Fruit fly (Drosophila melanogaster): ENCODE data around the gene LysX.

LysX gene

dm6 chr3L:1166945-1167913 is 27.9 kb downstream of the LysX start (continued):
- TF ChIP-seq CG16863 (GFP tag; optimal IDR thresholded peaks at IDR 0.05) (no peak), mirr (GFP tag; optimal IDR thresholded peaks at IDR 0.05) (no peak), D19A (tag; optimal IDR thresholded peaks at IDR 0.05) (no peak), E2f2 (GFP tag; IDR thresholded peaks at IDR 0.05) (no peak), dm (GFP tag; optimal IDR thresholded peaks at IDR 0.05) (no peak), fru (optimal IDR thresholded peaks at IDR 0.05) (no peak), btn (GFP tag; optimal IDR thresholded peaks at IDR 0.05) (no peak), CG12942 (GFP tag; optimal IDR thresholded peaks at IDR 0.05) (no peak), CG8388 (GFP tag; optimal IDR thresholded peaks at IDR 0.05) (peak; percentile 38), Mes4 (GFP tag; optimal IDR thresholded peaks at IDR 0.05) (no peak), Ssrp (tag; optimal IDR thresholded peaks at IDR 0.05) (no peak), HHEX (GFP tag; optimal IDR thresholded peaks at IDR 0.05) (no peak), CG17359 (tag; optimal IDR thresholded peaks at IDR 0.05) (peak; percentile 40), CG13287 (GFP tag; IDR thresholded peaks at IDR 0.05; ENCODE audit: partially characterized antibody) (no peak), CG4820 (GFP tag; optimal IDR thresholded peaks at IDR 0.05) (peak; percentile 37), Sry-β (GFP tag; optimal IDR thresholded peaks at IDR 0.05) (no peak), CG1233 (GFP tag; optimal IDR thresholded peaks at IDR 0.05) (no peak), CG11504 (tag; optimal IDR thresholded peaks at IDR 0.05) (peak; percentile 33), ase (GFP tag; IDR thresholded peaks at IDR 0.05) (no peak), sisA (GFP tag; IDR thresholded peaks at IDR 0.05) (peak; percentile 45; the same call in 1 of the 2 replicates), CG14441 (GFP tag; IDR thresholded peaks at IDR 0.05) (no peak), fd3F (GFP tag; optimal IDR thresholded peaks at IDR 0.05) (no peak), sim (GFP tag; IDR thresholded peaks at IDR 0.05) (no peak), CG6254 (GFP tag; optimal IDR thresholded peaks at IDR 0.05) (no peak), CG11247 (GFP tag; IDR thresholded peaks at IDR 0.05) (no peak), Nf-YC (tag; optimal IDR thresholded peaks at IDR 0.05) (no peak), mld (GFP tag; IDR thresholded peaks at IDR 0.05; ENCODE audit: partially characterized antibody) (no peak), trh (GFP tag; optimal IDR thresholded peaks at IDR 0.05) (no peak), phol (tag; optimal IDR thresholded peaks at IDR 0.05) (peak; percentile 48), ken (GFP tag; IDR thresholded peaks at IDR 0.05) (peak; percentile 58; the same call in 1 of the 3 replicates), CG2712 (tag; optimal IDR thresholded peaks at IDR 0.05) (peak; percentile 72), CG1529 (GFP tag; optimal IDR thresholded peaks at IDR 0.05) (no peak), H2.0 (GFP tag; IDR thresholded peaks at IDR 0.05) (no peak), CG7987 (GFP tag; optimal IDR thresholded peaks at IDR 0.05) (no peak), Sry-δ (GFP tag; optimal IDR thresholded peaks at IDR 0.05) (no peak), pros (GFP tag; optimal IDR thresholded peaks at IDR 0.05) (peak; percentile 84), CG17186 (GFP tag; optimal IDR thresholded peaks at IDR 0.05) (no peak), CG12104 (GFP tag; optimal IDR thresholded peaks at IDR 0.05) (no peak), CG2202 (tag; optimal IDR thresholded peaks at IDR 0.05) (no peak), CG14014 (GFP tag; IDR thresholded peaks at IDR 0.05) (no peak), Drgx (GFP tag; IDR thresholded peaks at IDR 0.05) (no peak), sr (GFP tag; IDR thresholded peaks at IDR 0.05) (no peak), CG13296 (GFP tag; optimal IDR thresholded peaks at IDR 0.05) (no peak), CG6272 (GFP tag; IDR thresholded peaks at IDR 0.05) (no peak), CG8359 (GFP tag; optimal IDR thresholded peaks at IDR 0.05; ENCODE audit: borderline replicate concordance) (no peak), wek (GFP tag; optimal IDR thresholded peaks at IDR 0.05) (no peak), Usf (GFP tag; optimal IDR thresholded peaks at IDR 0.05) (no peak), CG3407 (GFP tag; optimal IDR thresholded peaks at IDR 0.05) (no peak), CG30020 (tag; optimal IDR thresholded peaks at IDR 0.05) (no peak)
